Fruit fly (Drosophila melanogaster) whole organism, embryonic: Measurements from ENCODE around the gene sro.

ENCODE experiments used
- CG17912 ChIP-seq: fragments of 200-800 bp; sonication (Bioruptor generic); optimal IDR thresholded peaks from 2 replicates; lab custom pipeline; 2018; ENCODE audit warnings: missing biosample characterization, mild to moderate bottlenecking, missing genetic modification characterization
- CG18764 ChIP-seq: fragments of 200-800 bp; sonication (Bioruptor generic); optimal IDR thresholded peaks from 3 replicates; lab custom pipeline; 2016; ENCODE audit warnings: missing biosample characterization, missing genetic modification characterization
- CG32772 ChIP-seq: fragments of 200-800 bp; sonication (Bioruptor generic); IDR thresholded peaks from 2 replicates; pipeline ENCODE4 v1.3.6; 2022; ENCODE audit warnings: missing biosample characterization, missing genetic modification characterization
- CG3995 ChIP-seq: fragments of 200-800 bp; sonication (Bioruptor generic); optimal IDR thresholded peaks from 3 replicates; lab custom pipeline; 2016; ENCODE audit warnings: missing biosample characterization, missing genetic modification characterization
- CG42726 ChIP-seq: fragments of 200-800 bp; sonication (Bioruptor generic); IDR thresholded peaks from 2 replicates; pipeline ENCODE4 v1.3.6; 2022; ENCODE audit warnings: missing biosample characterization, missing genetic modification characterization; ENCODE audit not compliant: partially characterized antibody
- H2.0 ChIP-seq: fragments of 200-800 bp; sonication (Bioruptor generic); IDR thresholded peaks from 2 replicates; pipeline ENCODE4 v1.3.6; 2022; ENCODE audit warnings: missing biosample characterization, missing genetic modification characterization
- HmgD ChIP-seq: fragments of 200-800 bp; sonication (Bioruptor generic); optimal IDR thresholded peaks from 3 replicates; lab custom pipeline; 2016; ENCODE audit warnings: missing biosample characterization, missing genetic modification characterization
- kni ChIP-seq: fragments of 200-800 bp; sonication (Bioruptor generic); optimal IDR thresholded peaks from 3 replicates; lab custom pipeline; 2017; ENCODE audit warnings: mild to moderate bottlenecking, missing biosample characterization, missing genetic modification reagents, missing genetic modification characterization
- org-1 ChIP-seq: fragments of 200-800 bp; sonication (Bioruptor generic); optimal IDR thresholded peaks from 2 replicates; lab custom pipeline; 2017; ENCODE audit warnings: missing biosample characterization, missing genetic modification characterization
- pita ChIP-seq: fragments of 200-800 bp; sonication (Bioruptor generic); optimal IDR thresholded peaks from 2 replicates; lab custom pipeline; 2017; ENCODE audit warnings: missing biosample characterization, mild to moderate bottlenecking, missing genetic modification characterization
- row ChIP-seq: fragments of 200-800 bp; sonication (Bioruptor generic); IDR thresholded peaks from 3 replicates; pipeline ENCODE4 v1.3.6; 2022; ENCODE audit warnings: missing biosample characterization, missing genetic modification characterization

- TF ChIP-seq CG32772 (GFP tag; lab: Robert Waterston, UW) (no peak), HmgD (GFP tag; lab: Kevin White, UChicago) (no peak), org-1 (GFP tag; lab: Kevin White, UChicago) (no peak), row (GFP tag; lab: Robert Waterston, UW) (0 out of 3 replicates have a peak, but pooled peaks have one; percentile 8), pita (GFP tag; lab: Kevin White, UChicago) (no peak), CG17912 (GFP tag; lab: Kevin White, UChicago) (no peak), H2.0 (GFP tag; lab: Robert Waterston, UW) (no peak), CG42726 (GFP tag; lab: Robert Waterston, UW) (0 out of 2 replicates have a peak, but pooled peaks have one; percentile 9), CG18764 (GFP tag; lab: Kevin White, UChicago) (no peak), kni (GFP tag; lab: Kevin White, UChicago) (peak; percentile 95), CG3995 (GFP tag; lab: Kevin White, UChicago) (no peak)
Measured at dm6 chr3R:29841293-29841791, 46.9 kb downstream of the sro start, which contains the start of gene Cad99C.
